Worm (Caenorhabditis elegans) whole organism, mixed stage, embryonic: ENCODE data around the gene pyc-1.

Experiments used
- M03D4.4 ChIP-seq: sonication (generic microtip); optimal IDR thresholded peaks from 2 replicates; lab custom pipeline; 2017; ENCODE audit warnings: mild to moderate bottlenecking, missing genetic modification characterization, missing compliant biosample characterization
- blmp-1 ChIP-seq: fragments of 150-350 bp; optimal IDR thresholded peaks from 2 replicates; lab custom pipeline; 2014; ENCODE audit warnings: missing biosample characterization, missing genetic modification characterization
- ceh-39 ChIP-seq: fragments of 150-350 bp; optimal IDR thresholded peaks from 2 replicates; lab custom pipeline; 2014; ENCODE audit warnings: missing biosample characterization, missing genetic modification characterization
- ceh-43 ChIP-seq: fragments of 200-800 bp; sonication (Bioruptor generic); optimal IDR thresholded peaks from 2 replicates; lab custom pipeline; 2018; ENCODE audit warnings: mild to moderate bottlenecking, missing genetic modification characterization, moderate library complexity, missing compliant biosample characterization
- ceh-83 ChIP-seq: fragments of 200-800 bp; sonication (Bioruptor generic); optimal IDR thresholded peaks from 2 replicates; lab custom pipeline; 2018; ENCODE audit warnings: mild to moderate bottlenecking, missing genetic modification characterization, missing compliant biosample characterization
- ces-1 ChIP-seq: fragments of 150-350 bp; optimal IDR thresholded peaks from 2 replicates; lab custom pipeline; 2014; ENCODE audit warnings: missing biosample characterization, missing genetic modification reagents, missing genetic modification characterization
- cnd-1 ChIP-seq: fragments of 200-800 bp; sonication (Bioruptor generic); optimal IDR thresholded peaks from 2 replicates; lab custom pipeline; 2018; ENCODE audit warnings: mild to moderate bottlenecking, missing genetic modification characterization, missing compliant biosample characterization
- drap-1 ChIP-seq: fragments of 200-800 bp; sonication (Bioruptor generic); optimal IDR thresholded peaks from 3 replicates; lab custom pipeline; 2018; ENCODE audit warnings: mild to moderate bottlenecking, missing genetic modification characterization, missing compliant biosample characterization
- elt-1 ChIP-seq: sonication (generic microtip); optimal IDR thresholded peaks from 2 replicates; lab custom pipeline; 2017; ENCODE audit warnings: missing genetic modification characterization, mild to moderate bottlenecking, missing compliant biosample characterization, antibody characterized with exemption, moderate library complexity, borderline replicate concordance; ENCODE audit not compliant: insufficient read depth
- flh-1 ChIP-seq: fragments of 200-800 bp; sonication (Bioruptor generic); optimal IDR thresholded peaks from 2 replicates; lab custom pipeline; 2018; ENCODE audit warnings: mild to moderate bottlenecking, missing genetic modification characterization, moderate library complexity, missing compliant biosample characterization
- ham-2 ChIP-seq: fragments of 200-800 bp; sonication (Bioruptor generic); optimal IDR thresholded peaks from 2 replicates; lab custom pipeline; 2018; ENCODE audit warnings: mild to moderate bottlenecking, missing genetic modification characterization, missing compliant biosample characterization
- hlh-1 ChIP-seq: fragments of 150-350 bp; optimal IDR thresholded peaks from 2 replicates; lab custom pipeline; 2014; ENCODE audit warnings: missing biosample characterization, missing genetic modification reagents, missing genetic modification characterization
- lin-32 ChIP-seq: fragments of 200-800 bp; sonication (Bioruptor generic); optimal IDR thresholded peaks from 2 replicates; lab custom pipeline; 2018; ENCODE audit warnings: mild to moderate bottlenecking, missing genetic modification characterization, missing compliant biosample characterization
- lsy-2 ChIP-seq: fragments of 150-350 bp; optimal IDR thresholded peaks from 2 replicates; lab custom pipeline; 2014; ENCODE audit warnings: missing biosample characterization, missing genetic modification characterization
- mep-1 ChIP-seq: fragments of 150-350 bp; optimal IDR thresholded peaks from 2 replicates; lab custom pipeline; 2017; ENCODE audit warnings: missing biosample characterization, missing genetic modification reagents, missing genetic modification characterization, inconsistent platforms
- mls-2 ChIP-seq: sonication (generic microtip); optimal IDR thresholded peaks from 2 replicates; lab custom pipeline; 2016; ENCODE audit warnings: mild to moderate bottlenecking, missing genetic modification characterization, moderate library complexity, missing compliant biosample characterization
- nhr-2 ChIP-seq: fragments of 150-350 bp; optimal IDR thresholded peaks from 2 replicates; lab custom pipeline; 2014; ENCODE audit warnings: missing biosample characterization, missing genetic modification characterization
- nhr-237 ChIP-seq: fragments of 150-350 bp; optimal IDR thresholded peaks from 2 replicates; lab custom pipeline; 2014; ENCODE audit warnings: missing biosample characterization, missing genetic modification characterization
- nhr-76 ChIP-seq: sonication (generic microtip); optimal IDR thresholded peaks from 2 replicates; lab custom pipeline; 2017; ENCODE audit warnings: missing biosample characterization, missing genetic modification characterization
- pha-4 ChIP-seq: fragments of 150-350 bp; optimal IDR thresholded peaks from 2 replicates; lab custom pipeline; 2018; ENCODE audit warnings: missing biosample characterization, missing genetic modification reagents, missing genetic modification characterization
- sptf-1 ChIP-seq: sonication (generic microtip); optimal IDR thresholded peaks from 2 replicates; lab custom pipeline; 2017; ENCODE audit warnings: mild to moderate bottlenecking, missing genetic modification characterization, moderate library complexity, missing compliant biosample characterization
- tbx-8 ChIP-seq: fragments of 200-800 bp; sonication (Bioruptor generic); optimal IDR thresholded peaks from 2 replicates; lab custom pipeline; 2018; ENCODE audit warnings: mild to moderate bottlenecking, missing genetic modification characterization, moderate library complexity, missing compliant biosample characterization
- unc-120 ChIP-seq: sonication (generic microtip); optimal IDR thresholded peaks from 2 replicates; lab custom pipeline; 2017; ENCODE audit warnings: missing genetic modification characterization, missing compliant biosample characterization; ENCODE audit not compliant: poor library complexity, severe bottlenecking
- unc-39 ChIP-seq: fragments of 150-350 bp; optimal IDR thresholded peaks from 2 replicates; lab custom pipeline; 2014; ENCODE audit warnings: missing biosample characterization, missing genetic modification characterization
- zip-8 ChIP-seq: fragments of 150-350 bp; optimal IDR thresholded peaks from 2 replicates; lab custom pipeline; 2014; ENCODE audit warnings: missing biosample characterization, missing genetic modification characterization
- ztf-11 ChIP-seq: fragments of 150-350 bp; optimal IDR thresholded peaks from 2 replicates; lab custom pipeline; 2014; ENCODE audit warnings: missing biosample characterization, missing genetic modification characterization

The pyc-1 gene

ce11 chrV:11859082-11859858 lies 36.9 kb upstream of the pyc-1 start:
- no peak for TF ChIP-seq drap-1 (GFP tag; lab: Kevin White, UChicago)
- TF ChIP-seq zip-8 (tag; lab: Kevin White, UChicago), result no peak
- no peak for TF ChIP-seq ztf-11 (tag; lab: Kevin White, UChicago)
- TF ChIP-seq ham-2 (GFP tag; lab: Kevin White, UChicago), result no peak
- no peak for TF ChIP-seq nhr-237 (tag; lab: Kevin White, UChicago)
- TF ChIP-seq nhr-2 (tag; lab: Kevin White, UChicago), result no peak
- TF ChIP-seq mep-1 (tag; lab: Kevin White, UChicago), result no peak
- no peak for TF ChIP-seq lin-32 (GFP tag; lab: Kevin White, UChicago)
- no peak for TF ChIP-seq hlh-1 (tag; lab: Kevin White, UChicago)
- no peak for TF ChIP-seq tbx-8 (GFP tag; lab: Kevin White, UChicago)
- no peak for TF ChIP-seq flh-1
- no peak for TF ChIP-seq unc-39 (tag; lab: Kevin White, UChicago)
- TF ChIP-seq, all 35 proteins: peak for 0

ce11 chrV:11858299-11858698 lies 36.0 kb upstream of the pyc-1 start:
- TF ChIP-seq lin-32 (GFP tag; lab: Kevin White, UChicago) (no peak), cnd-1 (tag; lab: Kevin White, UChicago) (no peak), elt-1 (tag; lab: Kevin White, UChicago) (peak; percentile 77)
- TF ChIP-seq, all 35 proteins: peak for 1

- TF ChIP-seq lsy-2 (tag; lab: Kevin White, UChicago) (no peak), unc-120 (tag; lab: Kevin White, UChicago) (no peak), zip-8 (tag; lab: Kevin White, UChicago) (no peak), sptf-1 (tag; lab: Kevin White, UChicago) (no peak), ztf-11 (tag; lab: Kevin White, UChicago) (no peak), ham-2 (GFP tag; lab: Kevin White, UChicago) (no peak), nhr-237 (tag; lab: Kevin White, UChicago) (no peak), pha-4 (tag; lab: Kevin White, UChicago) (no peak), tbx-8 (GFP tag; lab: Kevin White, UChicago) (no peak), cnd-1 (tag; lab: Kevin White, UChicago) (no peak), drap-1 (GFP tag; lab: Kevin White, UChicago) (no peak), unc-39 (tag; lab: Kevin White, UChicago) (no peak), M03D4.4 (tag; lab: Kevin White, UChicago) (no peak), elt-1 (tag; lab: Kevin White, UChicago) (no peak), nhr-76 (tag; lab: Kevin White, UChicago) (no peak), blmp-1 (tag; lab: Kevin White, UChicago) (no peak), flh-1 (no peak)
- TF ChIP-seq, all 35 proteins: peak for 0
These were observed 35.4 kb upstream of the pyc-1 start for ce11 chrV:11857756-11858155.

- no peak for TF ChIP-seq ces-1 (GFP tag; lab: Kevin White, UChicago)
- TF ChIP-seq M03D4.4 (tag; lab: Kevin White, UChicago), result no peak
- no peak for TF ChIP-seq ceh-43
These were observed 33.7 kb upstream of the pyc-1 start for ce11 chrV:11856022-11856421.

ce11 chrV:11854905-11855304 lies 32.6 kb upstream of the pyc-1 start:
- TF ChIP-seq ceh-83 (GFP tag; lab: Kevin White, UChicago) (no peak), ces-1 (GFP tag; lab: Kevin White, UChicago) (peak; percentile 95), mls-2 (tag; lab: Kevin White, UChicago) (no peak)

- TF ChIP-seq ceh-39 (tag; lab: Kevin White, UChicago), result no peak
- TF ChIP-seq ztf-11 (tag; lab: Kevin White, UChicago), result no peak
- TF ChIP-seq nhr-76 (tag; lab: Kevin White, UChicago), result no peak
- no peak for TF ChIP-seq mls-2 (tag; lab: Kevin White, UChicago)
- no peak for TF ChIP-seq cnd-1 (tag; lab: Kevin White, UChicago)
- TF ChIP-seq, all 35 proteins: peak for 0
These were observed 31.4 kb upstream of the pyc-1 start for ce11 chrV:11853723-11854122.
